Fruit fly (Drosophila melanogaster): ENCODE data around the gene CG15160.

The CG15160 gene

dm6 chr2L:18632389-18632788 lies 41.7 kb downstream of the CG15160 start:
- TF ChIP-seq Pif1B (GFP tag; optimal IDR thresholded peaks at IDR 0.05) (no peak), CG12605 (GFP tag; IDR thresholded peaks at IDR 0.05) (no peak), Snoo (tag; optimal IDR thresholded peaks at IDR 0.05) (no peak), Pif1A (GFP tag; optimal IDR thresholded peaks at IDR 0.05) (no peak), fd96Ca (GFP tag; IDR thresholded peaks at IDR 0.05) (no peak), CG8159 (tag; optimal IDR thresholded peaks at IDR 0.05) (no peak), D1 (tag; optimal IDR thresholded peaks at IDR 0.05) (no peak), CG34367 (tag; optimal IDR thresholded peaks at IDR 0.05) (no peak), CG8301 (tag; optimal IDR thresholded peaks at IDR 0.05) (no peak), CG15710 (tag; optimal IDR thresholded peaks at IDR 0.05) (no peak), EcR (GFP tag; optimal IDR thresholded peaks at IDR 0.05) (no peak), CG17806 (tag; optimal IDR thresholded peaks at IDR 0.05) (no peak), CG10348 (GFP tag; IDR thresholded peaks at IDR 0.05) (no peak), Ets98B (GFP tag; IDR thresholded peaks at IDR 0.05) (no peak), CG13204 (GFP tag; optimal IDR thresholded peaks at IDR 0.05) (no peak), CG4496 (GFP tag; IDR thresholded peaks at IDR 0.05) (no peak), CG9948 (tag; optimal IDR thresholded peaks at IDR 0.05) (no peak), CG14655 (GFP tag; optimal IDR thresholded peaks at IDR 0.05) (no peak), rn (GFP tag; IDR thresholded peaks at IDR 0.05) (no peak)

dm6 chr2L:18638945-18639344 lies 48.3 kb downstream of the CG15160 start:
- no peak for TF ChIP-seq CG34367 (tag; optimal IDR thresholded peaks at IDR 0.05)
- TF ChIP-seq CG14655 (GFP tag; optimal IDR thresholded peaks at IDR 0.05) = no peak
- no peak for TF ChIP-seq CG13204 (GFP tag; optimal IDR thresholded peaks at IDR 0.05)
- TF ChIP-seq CG15710 (tag; optimal IDR thresholded peaks at IDR 0.05) = no peak
- no peak for TF ChIP-seq CG9948 (tag; optimal IDR thresholded peaks at IDR 0.05)
- no peak for TF ChIP-seq CG4496 (GFP tag; IDR thresholded peaks at IDR 0.05)
- no peak for TF ChIP-seq Pif1B (GFP tag; optimal IDR thresholded peaks at IDR 0.05)
- TF ChIP-seq CG8301 (tag; optimal IDR thresholded peaks at IDR 0.05) = no peak
- TF ChIP-seq Ets98B (GFP tag; IDR thresholded peaks at IDR 0.05) = no peak

DNA sequence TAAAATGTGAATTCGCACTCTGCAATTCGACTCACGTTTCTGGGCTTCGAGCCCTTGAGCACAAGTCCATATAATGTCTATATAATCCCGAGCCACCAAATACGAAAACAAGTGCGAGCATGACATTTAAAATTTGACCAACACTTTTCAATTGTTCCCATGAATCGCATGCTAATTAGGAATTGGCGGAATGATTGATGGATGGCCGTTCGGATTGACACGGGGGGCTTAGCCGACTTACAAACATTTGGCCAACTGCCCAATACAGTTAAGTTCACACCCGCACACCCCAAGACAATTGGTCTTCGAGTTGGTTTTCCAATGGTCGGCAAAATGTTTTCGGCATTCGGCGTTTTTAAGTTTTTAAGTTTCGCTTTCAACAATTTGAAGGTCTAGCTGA lies 50.4 kb downstream of the CG15160 start:
- TF ChIP-seq rn (GFP tag; IDR thresholded peaks at IDR 0.05) = no peak
- TF ChIP-seq CG8301 (tag; optimal IDR thresholded peaks at IDR 0.05) = no peak
- no peak for TF ChIP-seq CG15710 (tag; optimal IDR thresholded peaks at IDR 0.05)
- TF ChIP-seq Ets98B (GFP tag; IDR thresholded peaks at IDR 0.05) = no peak
- TF ChIP-seq CG13204 (GFP tag; optimal IDR thresholded peaks at IDR 0.05) = no peak
- no peak for TF ChIP-seq CG32121 (GFP tag; IDR thresholded peaks at IDR 0.05)
- TF ChIP-seq Snoo (tag; optimal IDR thresholded peaks at IDR 0.05) = no peak
- no peak for TF ChIP-seq CG10348 (GFP tag; IDR thresholded peaks at IDR 0.05)
- no peak for TF ChIP-seq CG34367 (tag; optimal IDR thresholded peaks at IDR 0.05)
- TF ChIP-seq Pif1B (GFP tag; optimal IDR thresholded peaks at IDR 0.05) = no peak
- no peak for TF ChIP-seq CG8159 (tag; optimal IDR thresholded peaks at IDR 0.05)
- no peak for TF ChIP-seq CG12605 (GFP tag; IDR thresholded peaks at IDR 0.05)
- TF ChIP-seq CG17806 (tag; optimal IDR thresholded peaks at IDR 0.05) = no peak
- no peak for TF ChIP-seq CG9948 (tag; optimal IDR thresholded peaks at IDR 0.05)
- no peak for TF ChIP-seq gl (tag; optimal IDR thresholded peaks at IDR 0.05)
- TF ChIP-seq Pif1A (GFP tag; optimal IDR thresholded peaks at IDR 0.05) = no peak
- no peak for TF ChIP-seq CG4496 (GFP tag; IDR thresholded peaks at IDR 0.05)
- no peak for TF ChIP-seq D1 (tag; optimal IDR thresholded peaks at IDR 0.05)
- TF ChIP-seq CG14655 (GFP tag; optimal IDR thresholded peaks at IDR 0.05) = no peak

Data from whole organism, pupa.